Fruit fly (Drosophila melanogaster) whole organism: ENCODE measurements around the gene CG4970.

ENCODE experiments used
- CG8478 ChIP-seq: fragments of >200 bp; optimal IDR thresholded peaks from 2 replicates; lab custom pipeline; 2018; ENCODE audit warnings: inconsistent platforms
- Dll ChIP-seq: fragments of >200 bp; optimal IDR thresholded peaks from 2 replicates; lab custom pipeline; 2017
- EcR ChIP-seq, 2 experiments: fragments of >200 bp; optimal IDR thresholded peaks; 2 replicates each; lab custom pipeline; 2017; ENCODE audit warnings: missing biosample characterization in 2 of 2, missing genetic modification characterization in 2 of 2, missing genetic modification reagents in 2 of 2
- psq ChIP-seq: fragments of >200 bp; optimal IDR thresholded peaks from 2 replicates; lab custom pipeline; 2017

DNA sequence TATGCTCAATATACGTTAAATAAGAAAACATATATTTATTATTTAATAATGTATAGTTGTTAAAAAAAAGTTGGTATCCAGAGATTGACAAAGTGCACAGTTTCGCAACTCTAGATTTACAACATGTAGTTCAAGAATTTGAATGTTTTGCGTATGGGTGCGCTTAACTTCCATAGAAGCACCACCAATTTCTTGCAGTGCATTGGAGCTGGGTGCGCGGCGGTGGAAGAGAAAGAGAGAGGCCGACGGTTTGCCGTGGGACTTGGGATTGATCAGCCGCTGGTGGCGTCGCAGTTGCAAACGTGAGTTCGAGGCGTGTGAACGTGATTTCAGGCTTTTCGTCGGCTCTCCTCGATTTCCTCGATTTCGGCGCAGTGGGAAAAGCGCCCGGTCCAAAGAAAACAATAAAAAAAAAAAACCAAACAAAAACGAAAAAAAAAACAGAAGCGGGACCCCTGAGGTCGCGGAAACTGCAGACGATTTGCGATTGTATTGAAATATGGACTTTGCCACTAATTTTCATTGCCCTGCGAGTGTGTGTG, 15.7 kb upstream of the CG4970 start, which contains the start of gene spz4:
- TF ChIP-seq psq (lab: Kevin White, UChicago), result no peak
- no peak for TF ChIP-seq CG8478 (lab: Kevin White, UChicago)
- no peak for TF ChIP-seq Dll
- TF ChIP-seq EcR (GFP tag; optimal IDR thresholded peaks at IDR 0.05; lab: Kevin White, UChicago), result no peak
